Fruit fly (Drosophila melanogaster) whole organism, embryonic: ENCODE data around the gene CG9184.

Experiments used
- B-H2 ChIP-seq: fragments of 200-800 bp; sonication (Bioruptor generic); optimal IDR thresholded peaks from 2 replicates; lab custom pipeline; 2018; ENCODE audit warnings: missing biosample characterization, mild to moderate bottlenecking, missing genetic modification characterization
- CG10209 ChIP-seq: fragments of 200-800 bp; sonication (Bioruptor generic); optimal IDR thresholded peaks from 3 replicates; lab custom pipeline; 2017; ENCODE audit warnings: missing biosample characterization, mild to moderate bottlenecking, missing genetic modification characterization, missing genetic modification reagents
- CG10431 ChIP-seq: fragments of 200-800 bp; sonication (Bioruptor generic); optimal IDR thresholded peaks from 3 replicates; lab custom pipeline; 2018; ENCODE audit warnings: missing biosample characterization, mild to moderate bottlenecking, missing genetic modification characterization
- CG10654 ChIP-seq: fragments of 200-800 bp; sonication (Bioruptor generic); optimal IDR thresholded peaks from 2 replicates; lab custom pipeline; 2016; ENCODE audit warnings: missing biosample characterization, missing genetic modification characterization
- CG11456 ChIP-seq: fragments of 200-800 bp; sonication (Bioruptor generic); IDR thresholded peaks from 3 replicates; pipeline ENCODE4 v1.3.6; 2022; ENCODE audit warnings: missing biosample characterization, missing genetic modification characterization
- CG12071 ChIP-seq: fragments of 200-800 bp; sonication (Bioruptor generic); optimal IDR thresholded peaks from 3 replicates; lab custom pipeline; 2018; ENCODE audit warnings: missing biosample characterization, mild to moderate bottlenecking, missing genetic modification characterization
- CG12942 ChIP-seq: fragments of 200-800 bp; sonication (Bioruptor generic); optimal IDR thresholded peaks from 3 replicates; lab custom pipeline; 2016; ENCODE audit warnings: missing biosample characterization, missing genetic modification characterization
- CG13424 ChIP-seq: fragments of 200-800 bp; sonication (Bioruptor generic); optimal IDR thresholded peaks from 2 replicates; lab custom pipeline; 2019; ENCODE audit warnings: missing biosample characterization, mild to moderate bottlenecking, missing genetic modification characterization, moderate library complexity
- CG14860 ChIP-seq: fragments of 200-800 bp; sonication (Bioruptor generic); IDR thresholded peaks from 3 replicates; pipeline ENCODE4 v1.3.6; 2022; ENCODE audit warnings: missing biosample characterization, missing genetic modification characterization; ENCODE audit not compliant: partially characterized antibody
- CG15073 ChIP-seq: fragments of 200-800 bp; sonication (Bioruptor generic); optimal IDR thresholded peaks from 2 replicates; lab custom pipeline; 2016; ENCODE audit warnings: missing biosample characterization, missing genetic modification characterization
- CG17829 ChIP-seq: fragments of 200-800 bp; optimal IDR thresholded peaks from 2 replicates; lab custom pipeline; 2019; ENCODE audit warnings: missing biosample characterization, mild to moderate bottlenecking, missing genetic modification characterization, moderate library complexity
- CG18011 ChIP-seq: fragments of 200-800 bp; sonication (Bioruptor generic); optimal IDR thresholded peaks from 2 replicates; lab custom pipeline; 2017; ENCODE audit warnings: missing biosample characterization, missing genetic modification characterization, mild to moderate bottlenecking, moderate library complexity, missing genotype
- CG2678 ChIP-seq: fragments of 200-800 bp; sonication (Bioruptor generic); optimal IDR thresholded peaks from 3 replicates; lab custom pipeline; 2019; ENCODE audit warnings: missing biosample characterization, mild to moderate bottlenecking, missing genetic modification characterization, moderate library complexity
- CG30020 ChIP-seq: fragments of 200-800 bp; optimal IDR thresholded peaks from 2 replicates; lab custom pipeline; 2019; ENCODE audit warnings: missing biosample characterization, mild to moderate bottlenecking, missing genetic modification characterization, moderate library complexity
- CG34422 ChIP-seq: fragments of 200-800 bp; sonication (Bioruptor generic); IDR thresholded peaks from 3 replicates; pipeline ENCODE4 v1.3.6; 2022; ENCODE audit warnings: missing biosample characterization, missing genetic modification characterization
- CG3726 ChIP-seq: fragments of 200-800 bp; sonication (Bioruptor generic); IDR thresholded peaks from 3 replicates; pipeline ENCODE4, ENCODE4 v1.3.6; 2022; ENCODE audit warnings: missing biosample characterization, missing genetic modification characterization
- CG6854 ChIP-seq: fragments of 200-800 bp; sonication (Bioruptor generic); optimal IDR thresholded peaks from 3 replicates; lab custom pipeline; 2017; ENCODE audit warnings: missing biosample characterization, mild to moderate bottlenecking, missing genetic modification characterization
- CG7839 ChIP-seq: fragments of 200-800 bp; sonication (Bioruptor generic); optimal IDR thresholded peaks from 3 replicates; lab custom pipeline; 2018; ENCODE audit warnings: missing biosample characterization, mild to moderate bottlenecking, missing genetic modification characterization, moderate library complexity
- CG7987 ChIP-seq: fragments of 200-800 bp; sonication (Bioruptor generic); optimal IDR thresholded peaks from 2 replicates; lab custom pipeline; 2018; ENCODE audit warnings: missing biosample characterization, mild to moderate bottlenecking, missing genetic modification characterization, moderate library complexity
- CG9797 ChIP-seq: fragments of 200-800 bp; sonication (Bioruptor generic); optimal IDR thresholded peaks from 3 replicates; lab custom pipeline; 2018; ENCODE audit warnings: missing biosample characterization, mild to moderate bottlenecking, missing genetic modification characterization
- CG9876 ChIP-seq: fragments of 200-800 bp; sonication (Bioruptor generic); optimal IDR thresholded peaks from 2 replicates; lab custom pipeline; 2016; ENCODE audit warnings: missing biosample characterization, missing genetic modification characterization
- Camta ChIP-seq: fragments of 200-800 bp; sonication (Bioruptor generic); optimal IDR thresholded peaks from 2 replicates; lab custom pipeline; 2016; ENCODE audit warnings: missing biosample characterization, missing genetic modification characterization
- Dek ChIP-seq: fragments of 200-800 bp; sonication (Bioruptor generic); optimal IDR thresholded peaks from 3 replicates; lab custom pipeline; 2019; ENCODE audit warnings: missing biosample characterization, mild to moderate bottlenecking, missing genetic modification characterization, moderate library complexity
- Dref ChIP-seq: fragments of 200-800 bp; sonication (Bioruptor generic); IDR thresholded peaks from 2 replicates; pipeline ENCODE4 v1.3.6; 2022; ENCODE audit warnings: missing biosample characterization, missing genetic modification characterization
- Fer3 ChIP-seq: fragments of 200-800 bp; sonication (Bioruptor generic); optimal IDR thresholded peaks from 2 replicates; lab custom pipeline; 2018; ENCODE audit warnings: missing biosample characterization, mild to moderate bottlenecking, missing genetic modification characterization, moderate library complexity
- H15 ChIP-seq: fragments of 200-800 bp; sonication (Bioruptor generic); IDR thresholded peaks from 3 replicates; pipeline ENCODE4 v1.3.6; 2022; ENCODE audit warnings: missing biosample characterization, missing genetic modification characterization
- H2.0 ChIP-seq: fragments of 200-800 bp; sonication (Bioruptor generic); IDR thresholded peaks from 2 replicates; pipeline ENCODE4 v1.3.6; 2022; ENCODE audit warnings: missing biosample characterization, missing genetic modification characterization
- HLH3B ChIP-seq: fragments of 200-800 bp; sonication (Bioruptor generic); IDR thresholded peaks from 2 replicates; pipeline ENCODE4 v1.3.6; 2022; ENCODE audit warnings: missing biosample characterization, missing genetic modification characterization
- NC2β ChIP-seq: fragments of 200-800 bp; sonication (Bioruptor generic); optimal IDR thresholded peaks from 2 replicates; lab custom pipeline; 2016; ENCODE audit warnings: missing biosample characterization, missing genetic modification characterization
- Six4 ChIP-seq: fragments of 200-800 bp; sonication (Bioruptor generic); optimal IDR thresholded peaks from 2 replicates; lab custom pipeline; 2016; ENCODE audit warnings: missing biosample characterization, missing genetic modification characterization
- Sry-β ChIP-seq: fragments of 200-800 bp; sonication (Bioruptor generic); optimal IDR thresholded peaks from 2 replicates; lab custom pipeline; 2018; ENCODE audit warnings: missing biosample characterization, mild to moderate bottlenecking, missing genetic modification characterization, moderate library complexity
- Xrp1 ChIP-seq: fragments of 200-800 bp; sonication (Bioruptor generic); IDR thresholded peaks from 2 replicates; pipeline ENCODE4 v1.3.6; 2022; ENCODE audit warnings: missing biosample characterization, missing genetic modification characterization
- chn ChIP-seq: fragments of 200-800 bp; sonication (Bioruptor generic); optimal IDR thresholded peaks from 2 replicates; lab custom pipeline; 2016; ENCODE audit warnings: missing biosample characterization, missing genetic modification characterization
- crc ChIP-seq: fragments of 200-800 bp; sonication (Bioruptor generic); optimal IDR thresholded peaks from 2 replicates; lab custom pipeline; 2016; ENCODE audit warnings: missing biosample characterization, missing genetic modification characterization
- danr ChIP-seq: fragments of 200-800 bp; sonication (Bioruptor generic); IDR thresholded peaks from 2 replicates; pipeline ENCODE4 v1.3.6; 2022; ENCODE audit warnings: missing biosample characterization, missing genetic modification characterization
- dati ChIP-seq: fragments of 200-800 bp; sonication (Bioruptor generic); IDR thresholded peaks from 2 replicates; pipeline ENCODE4 v1.3.6; 2022; ENCODE audit warnings: missing biosample characterization, missing genetic modification characterization
- dimm ChIP-seq: fragments of 200-800 bp; sonication (Bioruptor generic); IDR thresholded peaks from 2 replicates; pipeline ENCODE4 v1.3.6; 2022; ENCODE audit warnings: missing biosample characterization, missing genetic modification characterization
- ems ChIP-seq: fragments of 200-800 bp; sonication (Bioruptor generic); optimal IDR thresholded peaks from 3 replicates; lab custom pipeline; 2016; ENCODE audit warnings: missing biosample characterization, missing genetic modification characterization
- gce ChIP-seq: fragments of 200-800 bp; sonication (Bioruptor generic); IDR thresholded peaks from 3 replicates; pipeline ENCODE4 v1.3.6; 2022; ENCODE audit warnings: missing biosample characterization, missing genetic modification characterization
- h ChIP-seq: fragments of >200 bp; optimal IDR thresholded peaks from 2 replicates; lab custom pipeline; 2017
- hb ChIP-seq: fragments of 200-800 bp; sonication (Bioruptor generic); IDR thresholded peaks from 3 replicates; pipeline ENCODE4 v1.3.6; 2022; ENCODE audit warnings: missing biosample characterization, missing genetic modification characterization; ENCODE audit not compliant: partially characterized antibody
- kah ChIP-seq: fragments of 200-800 bp; sonication (Bioruptor generic); optimal IDR thresholded peaks from 2 replicates; lab custom pipeline; 2018; ENCODE audit warnings: missing biosample characterization, mild to moderate bottlenecking, missing genetic modification characterization
- klu ChIP-seq: fragments of 200-800 bp; sonication (Bioruptor generic); IDR thresholded peaks from 2 replicates; pipeline ENCODE4 v1.3.6; 2022; ENCODE audit warnings: missing biosample characterization, missing genetic modification characterization
- lola ChIP-seq, 3 experiments: fragments of >200 bp in 2 of 3; fragments of 200-800 bp in 1 of 3; sonication (Bioruptor generic) in 1 of 3; optimal IDR thresholded peaks; 2 replicates each; lab custom pipeline; 2017 to 2019; ENCODE audit warnings: missing biosample characterization in 3 of 3, missing genetic modification characterization in 3 of 3, mild to moderate bottlenecking in 1 of 3, moderate library complexity in 1 of 3
- luna ChIP-seq: fragments of 200-800 bp; sonication (Bioruptor generic); optimal IDR thresholded peaks from 2 replicates; lab custom pipeline; 2016; ENCODE audit warnings: missing biosample characterization, missing genetic modification characterization
- org-1 ChIP-seq: fragments of 200-800 bp; sonication (Bioruptor generic); optimal IDR thresholded peaks from 2 replicates; lab custom pipeline; 2017; ENCODE audit warnings: missing biosample characterization, missing genetic modification characterization
- pita ChIP-seq: fragments of 200-800 bp; sonication (Bioruptor generic); optimal IDR thresholded peaks from 2 replicates; lab custom pipeline; 2017; ENCODE audit warnings: missing biosample characterization, mild to moderate bottlenecking, missing genetic modification characterization
- schlank ChIP-seq: fragments of 200-800 bp; sonication (Bioruptor generic); optimal IDR thresholded peaks from 2 replicates; lab custom pipeline; 2018; ENCODE audit warnings: missing biosample characterization, mild to moderate bottlenecking, missing genetic modification characterization
- sim ChIP-seq: fragments of 200-800 bp; sonication (Bioruptor generic); IDR thresholded peaks from 2 replicates; pipeline ENCODE4 v1.3.6; 2022; ENCODE audit warnings: missing biosample characterization, missing genetic modification characterization
- tap ChIP-seq: fragments of 200-800 bp; optimal IDR thresholded peaks from 3 replicates; lab custom pipeline; 2019; ENCODE audit warnings: missing biosample characterization, mild to moderate bottlenecking, missing genetic modification characterization, moderate library complexity
- ttk ChIP-seq: fragments of 200-800 bp; sonication (Bioruptor generic); IDR thresholded peaks from 2 replicates; pipeline ENCODE4 v2.1.2; 2022; ENCODE audit warnings: missing biosample characterization, missing genetic modification characterization
- zfh2 ChIP-seq: fragments of 200-800 bp; sonication (Bioruptor generic); optimal IDR thresholded peaks from 2 replicates; lab custom pipeline; 2016; ENCODE audit warnings: missing biosample characterization, missing genetic modification characterization

Gene CG9184

DNA sequence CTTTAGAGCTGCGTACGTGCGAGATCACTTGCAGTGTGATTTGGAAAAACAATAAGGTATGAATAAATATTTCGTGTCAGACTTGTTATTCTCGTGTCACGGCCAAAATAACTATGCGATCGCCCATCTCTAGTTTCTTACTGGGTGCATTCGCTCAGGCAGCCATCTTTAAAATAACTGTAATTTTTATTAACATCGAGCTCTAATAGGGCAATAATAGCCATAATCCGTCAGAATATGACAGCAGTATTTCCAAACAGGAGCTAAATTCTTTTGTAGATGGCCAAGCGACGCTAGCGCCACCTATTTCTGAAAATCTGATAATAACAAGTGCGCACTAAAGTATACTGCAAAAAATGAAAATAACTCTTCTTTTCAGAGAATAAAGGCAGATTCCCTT is 29.5 kb upstream of the CG9184 start (continued):
- peak; percentile 32 for TF ChIP-seq Sry-β
- TF ChIP-seq chn: peak; percentile 16
- no peak for TF ChIP-seq CG18011 (GFP tag; lab: Kevin White, UChicago)
- peak; percentile 84 for TF ChIP-seq CG14860 (GFP tag; lab: Robert Waterston, UW)
- TF ChIP-seq dimm (GFP tag; lab: Robert Waterston, UW): no peak
- TF ChIP-seq kah (GFP tag; lab: Kevin White, UChicago): peak; percentile 11
- no peak for TF ChIP-seq tap (tag; lab: Kevin White, UChicago)
- TF ChIP-seq CG10209 (GFP tag; lab: Kevin White, UChicago): no peak
- TF ChIP-seq CG10654 (GFP tag; lab: Kevin White, UChicago): no peak
- peak; percentile 25 for TF ChIP-seq zfh2 (GFP tag; lab: Kevin White, UChicago)
- TF ChIP-seq HLH3B (GFP tag; lab: Robert Waterston, UW): 0 out of 2 replicates have a peak, but pooled peaks have one; percentile 33
- no peak for TF ChIP-seq H2.0 (GFP tag; lab: Robert Waterston, UW)
- peak in 1 of 3 experiments; percentile 2 for TF ChIP-seq lola (GFP tag; optimal IDR thresholded peaks at IDR 0.05; lab: Kevin White, UChicago)
- no peak; the same call in 2 of the 3 replicates for TF ChIP-seq H15
- no peak for TF ChIP-seq dati (GFP tag; lab: Robert Waterston, UW)
- peak; percentile 5 for TF ChIP-seq B-H2 (GFP tag; lab: Kevin White, UChicago)
- TF ChIP-seq crc (GFP tag; lab: Kevin White, UChicago): no peak
- TF ChIP-seq sim (GFP tag; lab: Robert Waterston, UW): no peak
- TF ChIP-seq hb: peak; percentile 66; the same call in 2 of the 3 replicates
- TF ChIP-seq Dref (GFP tag; lab: Robert Waterston, UW): no peak
- no peak for TF ChIP-seq Fer3 (tag; lab: Kevin White, UChicago)
- TF ChIP-seq luna (GFP tag; lab: Kevin White, UChicago): no peak
- no peak for TF ChIP-seq ttk (GFP tag; lab: Robert Waterston, UW)
- TF ChIP-seq schlank (tag; lab: Kevin White, UChicago): no peak
- peak; percentile 53 for TF ChIP-seq CG17829 (tag; lab: Kevin White, UChicago)
- peak; percentile 23 for TF ChIP-seq CG13424 (tag; lab: Kevin White, UChicago)
- TF ChIP-seq CG2678 (tag; lab: Kevin White, UChicago): peak; percentile 21
- TF ChIP-seq klu (GFP tag; lab: Robert Waterston, UW): no peak
- TF ChIP-seq NC2β (GFP tag; lab: Kevin White, UChicago): peak; percentile 37
- TF ChIP-seq pita (GFP tag; lab: Kevin White, UChicago): peak; percentile 34
- no peak for TF ChIP-seq CG7987 (GFP tag; lab: Kevin White, UChicago)
- no peak for TF ChIP-seq CG9797 (GFP tag; lab: Kevin White, UChicago)
- peak; percentile 29; the same call in 1 of the 2 replicates for TF ChIP-seq Xrp1 (GFP tag; lab: Robert Waterston, UW)
- no peak for TF ChIP-seq org-1 (GFP tag; lab: Kevin White, UChicago)
- no peak for TF ChIP-seq Camta (GFP tag; lab: Kevin White, UChicago)
- no peak for TF ChIP-seq Six4
- TF ChIP-seq CG9876 (GFP tag; lab: Kevin White, UChicago): no peak
- TF ChIP-seq CG30020 (tag; lab: Kevin White, UChicago): peak; percentile 5
- peak; percentile 22; the same call in 1 of the 3 replicates for TF ChIP-seq CG34422
- no peak for TF ChIP-seq CG12071 (GFP tag; lab: Kevin White, UChicago)
- TF ChIP-seq CG3726: no peak
- TF ChIP-seq h (lab: Kevin White, UChicago): no peak
- no peak for TF ChIP-seq CG12942 (GFP tag; lab: Kevin White, UChicago)
- peak; percentile 22 for TF ChIP-seq ems
- peak; percentile 24 for TF ChIP-seq CG10431 (GFP tag; lab: Kevin White, UChicago)
- peak; percentile 6 for TF ChIP-seq Dek (tag; lab: Kevin White, UChicago)
- no peak for TF ChIP-seq gce (GFP tag; lab: Robert Waterston, UW)
- no peak for TF ChIP-seq danr (GFP tag; lab: Robert Waterston, UW)
- TF ChIP-seq CG11456 (GFP tag; lab: Robert Waterston, UW): peak; percentile 43; the same call in 1 of the 3 replicates
- peak; percentile 48 for TF ChIP-seq CG7839 (tag; lab: Kevin White, UChicago)
- no peak for TF ChIP-seq CG6854
- TF ChIP-seq CG15073 (GFP tag; lab: Kevin White, UChicago): no peak
